Fruit fly (Drosophila melanogaster): ENCODE measurements around the gene CG14247.

The CG14247 gene

dm6 chr3R:26714109-26714576, 23.3 kb upstream of the CG14247 start, which contains the start of gene amon (continued):
- TF ChIP-seq CG9727 (GFP tag; optimal IDR thresholded peaks at IDR 0.05): peak; percentile 97
- peak; percentile 94 for TF ChIP-seq wor (GFP tag; IDR thresholded peaks at IDR 0.05)
- peak; percentile 94 for TF ChIP-seq gt (GFP tag; IDR thresholded peaks at IDR 0.05)
- TF ChIP-seq zen (tag; optimal IDR thresholded peaks at IDR 0.05): peak; percentile 87
- TF ChIP-seq CG14050 (GFP tag; IDR thresholded peaks at IDR 0.05): peak; percentile 98
- TF ChIP-seq CG15696 (tag; optimal IDR thresholded peaks at IDR 0.05): peak; percentile 84
- TF ChIP-seq CG9215 (GFP tag; IDR thresholded peaks at IDR 0.05): peak; percentile 98
- TF ChIP-seq bcd (GFP tag; optimal IDR thresholded peaks at IDR 0.05): peak; percentile 99
- no peak for TF ChIP-seq h (optimal IDR thresholded peaks at IDR 0.05)
- no peak for TF ChIP-seq Hr39 (optimal IDR thresholded peaks at IDR 0.05)
- peak; percentile 99 for TF ChIP-seq CG9609 (GFP tag; optimal IDR thresholded peaks at IDR 0.05)
- peak; percentile 94 for TF ChIP-seq cato (GFP tag; optimal IDR thresholded peaks at IDR 0.05; ENCODE audit: borderline replicate concordance)
- TF ChIP-seq Bgb (GFP tag; IDR thresholded peaks at IDR 0.05; ENCODE audit: partially characterized antibody): peak; percentile 31; the same call in 1 of the 2 replicates
- peak; percentile 99 for TF ChIP-seq bab2 (GFP tag; optimal IDR thresholded peaks at IDR 0.05)
- peak; percentile 95 for TF ChIP-seq Lim3 (GFP tag; IDR thresholded peaks at IDR 0.05)
- TF ChIP-seq tio (GFP tag; optimal IDR thresholded peaks at IDR 0.05): peak; percentile 95
- TF ChIP-seq pfk (GFP tag; optimal IDR thresholded peaks at IDR 0.05): peak; percentile 68
- peak; percentile 79; the same call in 1 of the 2 replicates for TF ChIP-seq sim (GFP tag; IDR thresholded peaks at IDR 0.05)
- TF ChIP-seq Nf-YC (tag; optimal IDR thresholded peaks at IDR 0.05): peak; percentile 91
- peak in 1 of 2 experiments; percentile 74 for TF ChIP-seq crp (GFP tag; optimal IDR thresholded peaks at IDR 0.05)
- TF ChIP-seq Adf1 (GFP tag; IDR thresholded peaks at IDR 0.05): peak; percentile 92
- TF ChIP-seq CG11723 (GFP tag; optimal IDR thresholded peaks at IDR 0.05): peak; percentile 96
- TF ChIP-seq Mad (GFP tag; optimal IDR thresholded peaks at IDR 0.05): peak; percentile 97
- TF ChIP-seq CG1233 (GFP tag; optimal IDR thresholded peaks at IDR 0.05): peak; percentile 97
- peak; percentile 99 for TF ChIP-seq CHES-1-like (GFP tag; optimal IDR thresholded peaks at IDR 0.05)
- TF ChIP-seq ind (GFP tag; optimal IDR thresholded peaks at IDR 0.05): peak; percentile 99
- peak; percentile 94 for TF ChIP-seq CG31365 (tag; optimal IDR thresholded peaks at IDR 0.05)
- TF ChIP-seq hth (optimal IDR thresholded peaks at IDR 0.05): no peak
- TF ChIP-seq CG17328 (GFP tag; IDR thresholded peaks at IDR 0.05): peak; percentile 96
- TF ChIP-seq D19A (tag; optimal IDR thresholded peaks at IDR 0.05): peak; percentile 90
- TF ChIP-seq Tbp (GFP tag; optimal IDR thresholded peaks at IDR 0.05): no peak
- no peak for TF ChIP-seq stwl (tag; optimal IDR thresholded peaks at IDR 0.05)
- TF ChIP-seq CG5180 (GFP tag; optimal IDR thresholded peaks at IDR 0.05): peak; percentile 92
- peak; percentile 98 for TF ChIP-seq Hsf (GFP tag; optimal IDR thresholded peaks at IDR 0.05)
- TF ChIP-seq CG14441 (GFP tag; IDR thresholded peaks at IDR 0.05): peak; percentile 99
- TF ChIP-seq CG8478 (optimal IDR thresholded peaks at IDR 0.05): no peak
- peak; percentile 99 for TF ChIP-seq lmd (GFP tag; IDR thresholded peaks at IDR 0.05)
- peak; percentile 99 for TF ChIP-seq esg (GFP tag; conservative IDR thresholded peaks at IDR 0.05)
- peak; percentile 98 for TF ChIP-seq Awh (GFP tag; IDR thresholded peaks at IDR 0.05)
- TF ChIP-seq Dref (GFP tag; IDR thresholded peaks at IDR 0.05): peak; percentile 55
- TF ChIP-seq CG10431 (GFP tag; optimal IDR thresholded peaks at IDR 0.05): peak; percentile 76
- TF ChIP-seq CG17361 (GFP tag; IDR thresholded peaks at IDR 0.05): peak; percentile 96; the same call in 2 of the 3 replicates
- TF ChIP-seq wdn (GFP tag; IDR thresholded peaks at IDR 0.05): peak; percentile 99
- TF ChIP-seq Side (GFP tag; optimal IDR thresholded peaks at IDR 0.05): peak; percentile 99
- peak; percentile 96 for TF ChIP-seq Atf3 (GFP tag; optimal IDR thresholded peaks at IDR 0.05)
- TF ChIP-seq Sox100B (GFP tag; optimal IDR thresholded peaks at IDR 0.05): no peak
- TF ChIP-seq twi (tag; optimal IDR thresholded peaks at IDR 0.05): peak; percentile 86
- peak; percentile 99 for TF ChIP-seq dysf (GFP tag; IDR thresholded peaks at IDR 0.05)
- peak; percentile 99 for TF ChIP-seq CG3847 (GFP tag; IDR thresholded peaks at IDR 0.05)
- TF ChIP-seq CG12769 (tag; optimal IDR thresholded peaks at IDR 0.05): peak; percentile 100
- TF ChIP-seq gsb-n (tag; optimal IDR thresholded peaks at IDR 0.05): peak; percentile 86
- TF ChIP-seq Fer1 (GFP tag; optimal IDR thresholded peaks at IDR 0.05): peak; percentile 100
- TF ChIP-seq MBD-R2 (GFP tag; IDR thresholded peaks at IDR 0.05): peak; percentile 99

Data from whole organism, embryonic.